Worm (Caenorhabditis elegans) whole organism, L2 larva: Measurements from ENCODE around the gene jmjd-3.1.
"Not testable (repeated sequence)": the region's sequence is repeated elsewhere in the genome, so short reads cannot be mapped to it uniquely, and the experiment has no call there.

Experiments
- F13H6.1 ChIP-seq: sonication (generic microtip); optimal IDR thresholded peaks from 2 replicates; lab custom pipeline; 2016; ENCODE audit warnings: missing genetic modification characterization, missing compliant biosample characterization
- R02D3.7 ChIP-seq: fragments of 150-350 bp; optimal IDR thresholded peaks from 2 replicates; lab custom pipeline; 2014; ENCODE audit warnings: missing biosample characterization, missing genetic modification characterization
- Y55F3AM.14 ChIP-seq: fragments of 200-800 bp; sonication (Bioruptor generic); optimal IDR thresholded peaks from 2 replicates; lab custom pipeline; 2018; ENCODE audit warnings: mild to moderate bottlenecking, missing genetic modification characterization, missing compliant biosample characterization
- ZK546.5 ChIP-seq: sonication (generic microtip); optimal IDR thresholded peaks from 2 replicates; lab custom pipeline; 2017; ENCODE audit warnings: missing biosample characterization, missing genetic modification characterization
- alr-1 ChIP-seq: fragments of 150-350 bp; optimal IDR thresholded peaks from 2 replicates; lab custom pipeline; 2014; ENCODE audit warnings: missing biosample characterization, missing genetic modification characterization
- ama-1 ChIP-seq: fragments of 150-350 bp; optimal IDR thresholded peaks from 2 replicates; lab custom pipeline; 2018; ENCODE audit warnings: inconsistent platforms
- ceh-16 ChIP-seq: fragments of 150-350 bp; optimal IDR thresholded peaks from 2 replicates; lab custom pipeline; 2014; ENCODE audit warnings: missing biosample characterization, missing genetic modification characterization
- ceh-82 ChIP-seq: fragments of 150-350 bp; optimal IDR thresholded peaks from 2 replicates; lab custom pipeline; 2014; ENCODE audit warnings: missing biosample characterization, missing genetic modification characterization
- crh-2 ChIP-seq: sonication (generic microtip); optimal IDR thresholded peaks from 2 replicates; lab custom pipeline; 2017; ENCODE audit warnings: missing biosample characterization, missing genetic modification characterization
- dmd-4 ChIP-seq: sonication (generic microtip); optimal IDR thresholded peaks from 2 replicates; lab custom pipeline; 2017; ENCODE audit warnings: missing biosample characterization, missing genetic modification characterization
- elt-3 ChIP-seq: sonication (generic microtip); optimal IDR thresholded peaks from 2 replicates; lab custom pipeline; 2017; ENCODE audit warnings: missing biosample characterization, missing genetic modification characterization
- fos-1 ChIP-seq: fragments of 150-350 bp; optimal IDR thresholded peaks from 2 replicates; lab custom pipeline; 2014; ENCODE audit warnings: missing biosample characterization, missing genetic modification characterization
- gmeb-1 ChIP-seq: fragments of 150-350 bp; optimal IDR thresholded peaks from 2 replicates; lab custom pipeline; 2014; ENCODE audit warnings: missing biosample characterization, missing genetic modification characterization
- lin-11 ChIP-seq: fragments of 150-350 bp; sonication (generic microtip); optimal IDR thresholded peaks from 2 replicates; lab custom pipeline; 2014; ENCODE audit warnings: missing biosample characterization, missing genetic modification characterization, inconsistent platforms, mixed read lengths
- lin-39 ChIP-seq: fragments of 150-350 bp; optimal IDR thresholded peaks from 2 replicates; lab custom pipeline; 2014; ENCODE audit warnings: missing biosample characterization, missing genetic modification reagents, missing genetic modification characterization
- lsy-2 ChIP-seq, 2 experiments: fragments of 150-350 bp in 1 of 2; sonication (generic microtip) in 1 of 2; optimal IDR thresholded peaks; 2 replicates each; lab custom pipeline; 2014 to 2017; ENCODE audit warnings: missing biosample characterization in 2 of 2, missing genetic modification characterization in 2 of 2
- mab-5 ChIP-seq: fragments of 150-350 bp; optimal IDR thresholded peaks from 2 replicates; lab custom pipeline; 2014; ENCODE audit warnings: missing biosample characterization, missing genetic modification characterization
- nhr-10 ChIP-seq: sonication (generic microtip); optimal IDR thresholded peaks from 2 replicates; lab custom pipeline; 2017; ENCODE audit warnings: missing biosample characterization, missing genetic modification characterization
- nhr-11 ChIP-seq: fragments of 150-350 bp; optimal IDR thresholded peaks from 2 replicates; lab custom pipeline; 2014; ENCODE audit warnings: missing biosample characterization, missing genetic modification characterization
- nhr-12 ChIP-seq: fragments of 150-350 bp; optimal IDR thresholded peaks from 2 replicates; lab custom pipeline; 2014; ENCODE audit warnings: missing biosample characterization, missing genetic modification characterization
- nhr-129 ChIP-seq: fragments of 150-350 bp; optimal IDR thresholded peaks from 2 replicates; lab custom pipeline; 2014; ENCODE audit warnings: missing biosample characterization, missing genetic modification characterization
- nhr-21 ChIP-seq: fragments of 150-350 bp; optimal IDR thresholded peaks from 2 replicates; lab custom pipeline; 2014; ENCODE audit warnings: missing biosample characterization, missing genetic modification characterization
- nhr-25 ChIP-seq: fragments of 150-350 bp; sonication (generic microtip); optimal IDR thresholded peaks from 3 replicates; lab custom pipeline; 2014; ENCODE audit warnings: missing biosample characterization, missing genetic modification characterization
- nhr-6 ChIP-seq: fragments of 150-350 bp; optimal IDR thresholded peaks from 2 replicates; lab custom pipeline; 2014; ENCODE audit warnings: missing biosample characterization, missing genetic modification characterization
- nhr-77 ChIP-seq: fragments of 150-350 bp; optimal IDR thresholded peaks from 2 replicates; lab custom pipeline; 2014; ENCODE audit warnings: missing biosample characterization, missing genetic modification characterization
- peb-1 ChIP-seq: fragments of 150-350 bp; optimal IDR thresholded peaks from 2 replicates; lab custom pipeline; 2014; ENCODE audit warnings: missing biosample characterization, missing genetic modification characterization
- skn-1 ChIP-seq: sonication (generic microtip); optimal IDR thresholded peaks from 2 replicates; lab custom pipeline; 2017; ENCODE audit warnings: missing biosample characterization, missing genetic modification characterization
- sma-3 ChIP-seq: sonication (generic microtip); optimal IDR thresholded peaks from 2 replicates; lab custom pipeline; 2016; ENCODE audit warnings: missing genetic modification reagents, missing genetic modification characterization, missing compliant biosample characterization
- sma-9 ChIP-seq, 2 experiments: fragments of 150-350 bp in 1 of 2; sonication (generic microtip) in 1 of 2; optimal IDR thresholded peaks; 2 replicates each; lab custom pipeline; 2014 to 2016; ENCODE audit warnings: missing genetic modification characterization in 2 of 2, mild to moderate bottlenecking in 1 of 2, missing biosample characterization in 1 of 2, missing compliant biosample characterization in 1 of 2, missing genetic modification reagents in 1 of 2, moderate library complexity in 1 of 2
- snpc-4 ChIP-seq: fragments of 150-350 bp; optimal IDR thresholded peaks from 2 replicates; lab custom pipeline; 2014; ENCODE audit warnings: missing biosample characterization, missing genetic modification characterization
- unc-39 ChIP-seq: fragments of 150-350 bp; optimal IDR thresholded peaks from 2 replicates; lab custom pipeline; 2014; ENCODE audit warnings: missing biosample characterization, missing genetic modification characterization
- unc-55 ChIP-seq: fragments of 150-350 bp; sonication (generic microtip); optimal IDR thresholded peaks from 3 replicates; lab custom pipeline; 2014; ENCODE audit warnings: missing biosample characterization, missing genetic modification reagents, missing genetic modification characterization
- unc-62 ChIP-seq: fragments of 150-350 bp; optimal IDR thresholded peaks from 2 replicates; lab custom pipeline; 2014; ENCODE audit warnings: missing biosample characterization, missing genetic modification reagents, missing genetic modification characterization
- zag-1 ChIP-seq: fragments of 150-350 bp; optimal IDR thresholded peaks from 2 replicates; lab custom pipeline; 2014; ENCODE audit warnings: missing biosample characterization, missing genetic modification characterization
- ztf-11 ChIP-seq: sonication (generic microtip); optimal IDR thresholded peaks from 2 replicates; lab custom pipeline; 2017; ENCODE audit warnings: missing biosample characterization, missing genetic modification characterization

The jmjd-3.1 gene

DNA sequence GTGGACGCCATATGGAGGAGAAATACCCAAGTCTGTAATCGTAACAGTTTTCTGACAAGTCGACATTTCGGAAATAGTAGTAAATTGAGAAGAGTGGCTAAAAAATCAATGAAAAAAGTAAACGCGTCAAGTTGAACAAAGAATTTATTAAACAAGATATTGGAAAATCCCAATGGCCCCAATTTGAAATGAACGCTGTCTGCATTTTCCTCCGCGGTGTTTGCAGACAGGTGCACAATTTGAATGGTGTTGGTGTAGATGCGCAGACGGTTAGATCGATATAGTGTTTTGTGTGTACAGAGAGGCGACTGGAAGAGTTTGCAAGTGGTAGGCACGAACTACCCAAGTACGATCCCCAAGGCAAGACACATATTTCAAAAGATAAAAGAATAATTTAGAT is 34.2 kb downstream of the jmjd-3.1 start, which contains the start of the genes H35N09.2 and H35N09.1 (continued):
- TF ChIP-seq lin-11 (tag; lab: Kevin White, UChicago) (no peak), unc-62 (GFP tag; lab: Kevin White, UChicago) (no peak), unc-39 (no peak)

DNA sequence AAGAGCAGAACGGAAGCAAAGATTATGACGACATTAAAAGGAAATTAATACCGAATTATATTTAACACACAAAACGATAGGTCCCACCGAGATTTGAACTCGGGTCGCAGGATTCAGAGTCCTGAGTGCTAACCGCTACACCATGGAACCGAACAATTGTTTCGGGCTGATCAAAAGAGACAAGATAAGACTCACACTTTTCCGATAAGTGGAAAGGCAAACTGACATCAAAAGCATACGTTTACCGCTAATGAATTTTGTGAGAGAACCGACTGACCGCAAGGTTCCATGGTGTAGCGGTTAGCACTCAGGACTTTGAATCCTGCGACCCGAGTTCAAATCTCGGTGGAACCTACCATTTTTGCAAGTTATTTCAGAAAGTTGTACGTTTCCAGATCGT is 37.9 kb downstream of the jmjd-3.1 start:
- TF ChIP-seq lsy-2 (tag; optimal IDR thresholded peaks at IDR 0.05; lab: Kevin White, UChicago) (peak in 1 of 2 experiments; percentile 42), nhr-11 (tag; lab: Kevin White, UChicago) (no peak), snpc-4 (tag; lab: Kevin White, UChicago) (no peak), nhr-6 (no peak), ztf-11 (tag; lab: Kevin White, UChicago) (no peak), gmeb-1 (tag; lab: Kevin White, UChicago) (peak; percentile 59), lin-39 (tag; lab: Kevin White, UChicago) (no peak), elt-3 (tag; lab: Kevin White, UChicago) (no peak), fos-1 (tag; lab: Kevin White, UChicago) (peak; percentile 9), sma-9 (GFP tag; optimal IDR thresholded peaks at IDR 0.05; lab: Kevin White, UChicago) (peak; percentile 48), sma-9 (tag; optimal IDR thresholded peaks at IDR 0.05; lab: Kevin White, UChicago) (no peak), crh-2 (tag; lab: Kevin White, UChicago) (peak; percentile 4), nhr-129 (tag; lab: Kevin White, UChicago) (peak; percentile 29), sma-3 (GFP tag; lab: Kevin White, UChicago) (peak; percentile 48), F13H6.1 (tag; lab: Kevin White, UChicago) (peak; percentile 27), nhr-21 (peak; percentile 8)

- TF ChIP-seq nhr-129, nhr-77, skn-1 (tag; lab: Kevin White, UChicago): not testable (repeated sequence)
These were observed 39.8 kb downstream of the jmjd-3.1 start, which contains the start of gene K01A12.4 for ce11 chrX:8610606-8611005. TSS of gene K01A12.4 (plus strand) at chrX:8610906.

DNA sequence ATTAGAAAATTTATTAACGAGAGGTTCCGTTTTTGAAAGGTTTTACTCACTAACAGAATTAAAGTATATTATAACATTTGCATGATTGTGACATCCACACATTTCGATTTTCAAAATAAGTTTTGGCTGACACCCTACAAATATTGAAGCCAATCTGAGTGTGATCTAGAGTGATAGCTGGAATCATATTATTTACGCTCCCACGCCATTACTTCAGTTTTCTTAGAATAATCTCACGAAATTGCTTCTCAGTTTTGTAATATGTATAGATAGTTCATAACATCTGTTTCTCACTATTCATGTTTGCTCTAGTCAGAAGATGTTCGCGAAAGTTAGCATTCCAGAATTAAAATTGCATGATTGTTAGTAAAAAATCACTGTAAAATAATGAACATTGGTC is 41.4 kb downstream of the jmjd-3.1 start:
- TF ChIP-seq nhr-12 (tag; lab: Kevin White, UChicago) (no peak), elt-3 (tag; lab: Kevin White, UChicago) (no peak), dmd-4 (no peak), R02D3.7 (tag; lab: Kevin White, UChicago) (no peak), nhr-10 (tag; lab: Kevin White, UChicago) (no peak), skn-1 (tag; lab: Kevin White, UChicago) (no peak), mab-5 (no peak), unc-39 (no peak), lsy-2 (tag; optimal IDR thresholded peaks at IDR 0.05; lab: Kevin White, UChicago) (no peak), Y55F3AM.14 (GFP tag; lab: Kevin White, UChicago) (no peak), alr-1 (tag; lab: Kevin White, UChicago) (no peak), ama-1 (lab: Kevin White, UChicago) (no peak), unc-62 (GFP tag; lab: Kevin White, UChicago) (no peak), ztf-11 (tag; lab: Kevin White, UChicago) (no peak), unc-55 (no peak), ceh-16 (no peak), ceh-82 (tag; lab: Kevin White, UChicago) (no peak), gmeb-1 (tag; lab: Kevin White, UChicago) (no peak), zag-1 (tag; lab: Kevin White, UChicago) (no peak), peb-1 (no peak)
- TF ChIP-seq, all 48 proteins: peak for 0

DNA sequence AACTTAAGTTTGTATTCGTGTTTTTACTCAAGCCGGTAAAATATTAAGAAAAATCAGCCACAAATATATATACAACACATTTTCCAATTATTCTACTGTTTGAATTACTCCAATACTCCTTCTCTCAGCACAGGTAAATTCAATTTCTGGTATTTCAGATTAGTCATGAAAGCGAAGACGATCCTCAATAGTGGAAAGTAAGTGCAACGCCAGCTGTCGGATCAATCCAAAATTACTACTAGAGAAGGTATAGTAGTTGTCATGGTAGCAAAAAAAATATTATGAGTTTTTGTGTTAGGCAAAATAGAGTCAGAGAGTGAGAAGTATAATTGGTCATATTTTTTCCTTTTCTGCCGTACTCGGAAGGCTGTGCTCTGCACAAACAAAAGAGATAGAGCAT is 42.2 kb downstream of the jmjd-3.1 start, which contains the start of gene K01A12.2:
Gene K01A12.2, plus strand, starts transcription at position 301 of the 400 bp plus-strand sequence.
- TF ChIP-seq ZK546.5 (tag; lab: Kevin White, UChicago) = no peak
- no peak for TF ChIP-seq nhr-129 (tag; lab: Kevin White, UChicago)
- TF ChIP-seq fos-1 (tag; lab: Kevin White, UChicago) = no peak
- TF ChIP-seq nhr-25 (tag; lab: Kevin White, UChicago) = no peak
